Fruit fly (Drosophila melanogaster) whole organism, embryonic: Measurements from ENCODE around the gene Dus1.

Source experiments
- Asciz ChIP-seq: fragments of 200-800 bp; sonication (Bioruptor generic); optimal IDR thresholded peaks from 2 replicates; lab custom pipeline; 2017; ENCODE audit warnings: missing biosample characterization, mild to moderate bottlenecking, missing genetic modification characterization, missing genetic modification reagents
- CG1024 ChIP-seq: fragments of 200-800 bp; sonication (Bioruptor generic); IDR thresholded peaks from 2 replicates; pipeline ENCODE4 v1.3.6; 2022; ENCODE audit warnings: missing biosample characterization, missing genetic modification characterization
- CG10654 ChIP-seq: fragments of 200-800 bp; sonication (Bioruptor generic); optimal IDR thresholded peaks from 2 replicates; lab custom pipeline; 2016; ENCODE audit warnings: missing biosample characterization, missing genetic modification characterization
- CG13424 ChIP-seq: fragments of 200-800 bp; sonication (Bioruptor generic); optimal IDR thresholded peaks from 2 replicates; lab custom pipeline; 2019; ENCODE audit warnings: missing biosample characterization, mild to moderate bottlenecking, missing genetic modification characterization, moderate library complexity
- CG15011 ChIP-seq: fragments of 200-800 bp; sonication (Bioruptor generic); optimal IDR thresholded peaks from 3 replicates; lab custom pipeline; 2018; ENCODE audit warnings: missing biosample characterization, mild to moderate bottlenecking, missing genetic modification characterization
- CG1603 ChIP-seq: fragments of 200-800 bp; sonication (Bioruptor generic); optimal IDR thresholded peaks from 2 replicates; lab custom pipeline; 2019; ENCODE audit warnings: missing biosample characterization, mild to moderate bottlenecking, missing genetic modification characterization, moderate library complexity
- CG2875 ChIP-seq: fragments of 200-800 bp; sonication (Bioruptor generic); optimal IDR thresholded peaks from 2 replicates; lab custom pipeline; 2017; ENCODE audit warnings: missing biosample characterization, mild to moderate bottlenecking, missing genetic modification characterization, missing genetic modification reagents
- CG3065 ChIP-seq: fragments of 200-800 bp; sonication (Bioruptor generic); optimal IDR thresholded peaks from 2 replicates; lab custom pipeline; 2016; ENCODE audit warnings: missing biosample characterization, missing genetic modification characterization
- CG7745 ChIP-seq: fragments of 200-800 bp; sonication (Bioruptor generic); optimal IDR thresholded peaks from 2 replicates; lab custom pipeline; 2018; ENCODE audit warnings: missing biosample characterization, mild to moderate bottlenecking, missing genetic modification characterization, moderate library complexity
- CG7963 ChIP-seq: fragments of 200-800 bp; sonication (Bioruptor generic); IDR thresholded peaks from 3 replicates; pipeline ENCODE4 v1.3.6; 2022; ENCODE audit warnings: missing biosample characterization, missing genetic modification characterization; ENCODE audit not compliant: partially characterized antibody
- CG8388 ChIP-seq: fragments of 200-800 bp; sonication (Bioruptor generic); optimal IDR thresholded peaks from 2 replicates; lab custom pipeline; 2019; ENCODE audit warnings: missing biosample characterization, mild to moderate bottlenecking, missing genetic modification characterization, moderate library complexity
- CG9727 ChIP-seq: fragments of 200-800 bp; sonication (Bioruptor generic); optimal IDR thresholded peaks from 3 replicates; lab custom pipeline; 2017; ENCODE audit warnings: missing biosample characterization, mild to moderate bottlenecking, missing genetic modification characterization
- CG9817 ChIP-seq: fragments of 200-800 bp; sonication (Bioruptor generic); optimal IDR thresholded peaks from 2 replicates; lab custom pipeline; 2018; ENCODE audit warnings: missing biosample characterization, mild to moderate bottlenecking, missing genetic modification characterization, moderate library complexity
- CTCF ChIP-seq: fragments of 200-800 bp; sonication (Bioruptor generic); optimal IDR thresholded peaks from 2 replicates; lab custom pipeline; 2017; ENCODE audit warnings: missing biosample characterization, mild to moderate bottlenecking, missing genetic modification characterization, moderate library complexity
- CoRest ChIP-seq: fragments of 200-800 bp; sonication (Bioruptor generic); optimal IDR thresholded peaks from 3 replicates; lab custom pipeline; 2018; ENCODE audit warnings: missing biosample characterization, mild to moderate bottlenecking, missing genetic modification characterization, moderate library complexity
- D ChIP-seq, 2 experiments: fragments of 200-800 bp in 1 of 2; fragments of >200 bp in 1 of 2; sonication (Bioruptor generic) in 1 of 2; optimal IDR thresholded peaks; 2 replicates in 1 of 2; 3 replicates in 1 of 2; lab custom pipeline; 2017; ENCODE audit warnings: mild to moderate bottlenecking in 1 of 2, missing biosample characterization in 1 of 2, missing genetic modification characterization in 1 of 2, missing genetic modification reagents in 1 of 2
- Dbx ChIP-seq: fragments of 200-800 bp; sonication (Bioruptor generic); IDR thresholded peaks from 3 replicates; pipeline ENCODE4 v1.3.6; 2022; ENCODE audit warnings: missing biosample characterization, missing genetic modification characterization
- Dfd ChIP-seq, 2 experiments: fragments of >200 bp; optimal IDR thresholded peaks; 2 replicates each; lab custom pipeline; 2017; ENCODE audit warnings: missing biosample characterization in 2 of 2, missing genetic modification characterization in 2 of 2
- Ets65A ChIP-seq: fragments of 200-800 bp; sonication (Bioruptor generic); peaks from one replicate; lab custom pipeline; 2016; ENCODE audit warnings: missing biosample characterization, missing genetic modification characterization
- Fer3 ChIP-seq: fragments of 200-800 bp; sonication (Bioruptor generic); optimal IDR thresholded peaks from 2 replicates; lab custom pipeline; 2018; ENCODE audit warnings: missing biosample characterization, mild to moderate bottlenecking, missing genetic modification characterization, moderate library complexity
- HLHmδ ChIP-seq: fragments of 200-800 bp; sonication (Bioruptor generic); optimal IDR thresholded peaks from 2 replicates; lab custom pipeline; 2018; ENCODE audit warnings: missing biosample characterization, mild to moderate bottlenecking, missing genetic modification characterization, moderate library complexity
- HmgZ ChIP-seq: fragments of 200-800 bp; sonication (Bioruptor generic); optimal IDR thresholded peaks from 2 replicates; lab custom pipeline; 2018; ENCODE audit warnings: missing biosample characterization, mild to moderate bottlenecking, missing genetic modification characterization
- Med ChIP-seq: fragments of 200-800 bp; sonication (Bioruptor generic); peaks from one replicate; lab custom pipeline; 2016; ENCODE audit warnings: missing biosample characterization, missing genetic modification characterization, mild to moderate bottlenecking, inconsistent platforms, moderate library complexity
- Mes4 ChIP-seq: fragments of 200-800 bp; sonication (Bioruptor generic); optimal IDR thresholded peaks from 2 replicates; lab custom pipeline; 2016; ENCODE audit warnings: missing biosample characterization, missing genetic modification characterization
- NC2β ChIP-seq: fragments of 200-800 bp; sonication (Bioruptor generic); optimal IDR thresholded peaks from 2 replicates; lab custom pipeline; 2016; ENCODE audit warnings: missing biosample characterization, missing genetic modification characterization
- Nf-YC ChIP-seq: fragments of 200-800 bp; optimal IDR thresholded peaks from 3 replicates; lab custom pipeline; 2019; ENCODE audit warnings: missing biosample characterization, mild to moderate bottlenecking, missing genetic modification characterization, moderate library complexity
- PHDP ChIP-seq: fragments of 200-800 bp; sonication (Bioruptor generic); optimal IDR thresholded peaks from 3 replicates; lab custom pipeline; 2018; ENCODE audit warnings: missing biosample characterization, mild to moderate bottlenecking, missing genetic modification characterization, moderate library complexity
- Ptx1 ChIP-seq: fragments of 200-800 bp; sonication (Bioruptor generic); IDR thresholded peaks from 2 replicates; pipeline ENCODE4 v1.3.6; 2022; ENCODE audit warnings: missing biosample characterization, missing genetic modification characterization
- Rfx ChIP-seq: fragments of 200-800 bp; sonication (Bioruptor generic); IDR thresholded peaks from 2 replicates; pipeline ENCODE4 v1.3.6; 2022; ENCODE audit warnings: missing biosample characterization, missing genetic modification characterization
- TFAM ChIP-seq: fragments of 200-800 bp; sonication (Bioruptor generic); optimal IDR thresholded peaks from 2 replicates; lab custom pipeline; 2017; ENCODE audit warnings: missing biosample characterization, missing genetic modification characterization, inconsistent platforms
- Xrp1 ChIP-seq: fragments of 200-800 bp; sonication (Bioruptor generic); IDR thresholded peaks from 2 replicates; pipeline ENCODE4 v1.3.6; 2022; ENCODE audit warnings: missing biosample characterization, missing genetic modification characterization
- caup ChIP-seq: fragments of 200-800 bp; sonication (Bioruptor generic); optimal IDR thresholded peaks from 3 replicates; lab custom pipeline; 2017; ENCODE audit warnings: missing biosample characterization, mild to moderate bottlenecking, missing genetic modification characterization, moderate library complexity; ENCODE audit not compliant: severe bottlenecking
- chinmo ChIP-seq: fragments of 200-800 bp; sonication (Bioruptor generic); IDR thresholded peaks from 4 replicates; pipeline ENCODE4 v1.3.6; 2022; ENCODE audit warnings: missing biosample characterization, missing genetic modification characterization; ENCODE audit not compliant: partially characterized antibody
- ci ChIP-seq: fragments of 200-800 bp; sonication (Bioruptor generic); IDR thresholded peaks from 3 replicates; pipeline ENCODE4 v1.3.6; 2022; ENCODE audit warnings: missing biosample characterization, missing genetic modification characterization
- en ChIP-seq: fragments of 200-800 bp; sonication (Bioruptor generic); optimal IDR thresholded peaks from 2 replicates; lab custom pipeline; 2016; ENCODE audit warnings: missing biosample characterization, missing genetic modification characterization
- gcm ChIP-seq: fragments of 200-800 bp; sonication (Bioruptor generic); optimal IDR thresholded peaks from 2 replicates; lab custom pipeline; 2019; ENCODE audit warnings: missing biosample characterization, mild to moderate bottlenecking, missing genetic modification characterization, moderate library complexity
- gsb-n ChIP-seq: fragments of 200-800 bp; sonication (Bioruptor generic); optimal IDR thresholded peaks from 3 replicates; lab custom pipeline; 2018; ENCODE audit warnings: missing biosample characterization, mild to moderate bottlenecking, missing genetic modification characterization
- hb ChIP-seq: fragments of 200-800 bp; sonication (Bioruptor generic); IDR thresholded peaks from 3 replicates; pipeline ENCODE4 v1.3.6; 2022; ENCODE audit warnings: missing biosample characterization, missing genetic modification characterization; ENCODE audit not compliant: partially characterized antibody
- hkb ChIP-seq, 2 experiments: fragments of 200-800 bp in 1 of 2; fragments of >200 bp in 1 of 2; sonication (Bioruptor generic) in 1 of 2; IDR thresholded peaks in 1 of 2; optimal IDR thresholded peaks in 1 of 2; 2 replicates each; pipeline versions ENCODE4 v1.3.6 to Lab custom; 2017 to 2022; ENCODE audit warnings: missing biosample characterization in 1 of 2, missing genetic modification characterization in 1 of 2
- kni ChIP-seq: fragments of 200-800 bp; sonication (Bioruptor generic); optimal IDR thresholded peaks from 3 replicates; lab custom pipeline; 2017; ENCODE audit warnings: mild to moderate bottlenecking, missing biosample characterization, missing genetic modification reagents, missing genetic modification characterization
- lab ChIP-seq: fragments of 200-800 bp; sonication (Bioruptor generic); optimal IDR thresholded peaks from 3 replicates; lab custom pipeline; 2017; ENCODE audit warnings: missing biosample characterization, missing genetic modification characterization, mild to moderate bottlenecking, moderate library complexity, missing genetic modification reagents
- lilli ChIP-seq: fragments of 200-800 bp; sonication (Bioruptor generic); optimal IDR thresholded peaks from 3 replicates; lab custom pipeline; 2016; ENCODE audit warnings: missing biosample characterization, missing genetic modification characterization
- pros ChIP-seq: fragments of 200-800 bp; sonication (Bioruptor generic); optimal IDR thresholded peaks from 3 replicates; lab custom pipeline; 2019; ENCODE audit warnings: missing biosample characterization, mild to moderate bottlenecking, missing genetic modification characterization, moderate library complexity
- pum ChIP-seq: fragments of 200-800 bp; sonication (Bioruptor generic); optimal IDR thresholded peaks from 2 replicates; lab custom pipeline; 2016; ENCODE audit warnings: missing biosample characterization, missing genetic modification characterization
- salm ChIP-seq: fragments of 200-800 bp; sonication (Bioruptor generic); optimal IDR thresholded peaks from 2 replicates; lab custom pipeline; 2018; ENCODE audit warnings: missing biosample characterization, mild to moderate bottlenecking, missing genetic modification characterization
- sqz ChIP-seq: fragments of 200-800 bp; sonication (Bioruptor generic); optimal IDR thresholded peaks from 3 replicates; lab custom pipeline; 2018; ENCODE audit warnings: missing biosample characterization, mild to moderate bottlenecking, missing genetic modification characterization
- ssp ChIP-seq: fragments of 200-800 bp; sonication (Bioruptor generic); IDR thresholded peaks from 2 replicates; pipeline ENCODE4 v1.3.6; 2022; ENCODE audit warnings: missing biosample characterization, missing genetic modification characterization
- unpg ChIP-seq: fragments of 200-800 bp; sonication (Bioruptor generic); optimal IDR thresholded peaks from 3 replicates; lab custom pipeline; 2018; ENCODE audit warnings: missing biosample characterization, mild to moderate bottlenecking, missing genetic modification characterization, moderate library complexity
- zfh1 ChIP-seq: fragments of 200-800 bp; sonication (Bioruptor generic); IDR thresholded peaks from 3 replicates; pipeline ENCODE4 v1.3.6; 2022; ENCODE audit warnings: missing biosample characterization, missing genetic modification characterization

Gene Dus1

dm6 chr2L:220509-220908 lies 51.0 kb downstream of the Dus1 start (continued):
- peak; percentile 32 for TF ChIP-seq gcm (GFP tag; lab: Kevin White, UChicago)
- 0 out of 3 replicates have a peak, but pooled peaks have one; percentile 29 for TF ChIP-seq Dbx (GFP tag; lab: Robert Waterston, UW)
- TF ChIP-seq CTCF (GFP tag; lab: Kevin White, UChicago): no peak
- TF ChIP-seq CG7963 (GFP tag; lab: Robert Waterston, UW): no peak
- TF ChIP-seq pros (GFP tag; lab: Kevin White, UChicago): peak; percentile 93
- TF ChIP-seq Xrp1: 0 out of 2 replicates have a peak, but pooled peaks have one; percentile 16
- peak; percentile 4 for TF ChIP-seq caup
- peak; percentile 60; the same call in 1 of the 3 replicates for TF ChIP-seq ci (GFP tag; lab: Robert Waterston, UW)
- no peak for TF ChIP-seq CG8388 (GFP tag; lab: Kevin White, UChicago)
- TF ChIP-seq CG10654 (GFP tag; lab: Kevin White, UChicago): no peak
- no peak for TF ChIP-seq Ptx1 (GFP tag; lab: Robert Waterston, UW)
- peak; percentile 1 for TF ChIP-seq lilli (GFP tag; lab: Kevin White, UChicago)
- peak; percentile 18 for TF ChIP-seq unpg
- TF ChIP-seq sqz (GFP tag; lab: Kevin White, UChicago): no peak
- TF ChIP-seq CG7745 (tag; lab: Kevin White, UChicago): no peak
- no peak for TF ChIP-seq CG9817 (tag; lab: Kevin White, UChicago)
- TF ChIP-seq CG3065 (GFP tag; lab: Kevin White, UChicago): no peak
- no peak for TF ChIP-seq NC2β (GFP tag; lab: Kevin White, UChicago)
- TF ChIP-seq CG9727: peak; percentile 49
- no peak for TF ChIP-seq PHDP
- no peak for TF ChIP-seq TFAM
- peak; percentile 24 for TF ChIP-seq Asciz (GFP tag; lab: Kevin White, UChicago)
- peak; percentile 24 for TF ChIP-seq Mes4
- TF ChIP-seq hkb (optimal IDR thresholded peaks at IDR 0.05; lab: Kevin White, UChicago): no peak
- 0 out of 2 replicates have a peak, but pooled peaks have one; percentile 33 for TF ChIP-seq hkb (GFP tag; IDR thresholded peaks at IDR 0.05; lab: Robert Waterston, UW)
- peak; percentile 28 for TF ChIP-seq Ets65A (GFP tag; lab: Kevin White, UChicago)
- peak; percentile 4 for TF ChIP-seq CoRest
- TF ChIP-seq Rfx: peak; percentile 11; the same call in 1 of the 2 replicates
- peak; percentile 28; the same call in 1 of the 2 replicates for TF ChIP-seq CG1024 (GFP tag; lab: Robert Waterston, UW)
- TF ChIP-seq CG13424 (tag; lab: Kevin White, UChicago): peak; percentile 8
- no peak for TF ChIP-seq hb
- TF ChIP-seq HmgZ: peak; percentile 11
- no peak for TF ChIP-seq ssp
- TF ChIP-seq Fer3 (tag; lab: Kevin White, UChicago): no peak
- peak; percentile 42 for TF ChIP-seq salm
- peak; percentile 34 for TF ChIP-seq CG15011 (GFP tag; lab: Kevin White, UChicago)
- TF ChIP-seq pum (GFP tag; lab: Kevin White, UChicago): no peak
- peak; percentile 2 for TF ChIP-seq HLHmδ (GFP tag; lab: Kevin White, UChicago)
- TF ChIP-seq en (GFP tag; lab: Kevin White, UChicago): no peak
- no peak for TF ChIP-seq lab (GFP tag; lab: Kevin White, UChicago)
- peak; percentile 74; the same call in 1 of the 4 replicates for TF ChIP-seq chinmo (GFP tag; lab: Robert Waterston, UW)
- no peak for TF ChIP-seq D (optimal IDR thresholded peaks at IDR 0.05; lab: Kevin White, UChicago)
- TF ChIP-seq D (GFP tag; optimal IDR thresholded peaks at IDR 0.05; lab: Kevin White, UChicago): peak; percentile 11
- peak; percentile 34 for TF ChIP-seq gsb-n (tag; lab: Kevin White, UChicago)
- TF ChIP-seq CG1603 (tag; lab: Kevin White, UChicago): peak; percentile 46
- TF ChIP-seq Med: peak; percentile 90
- peak; percentile 21 for TF ChIP-seq CG2875 (GFP tag; lab: Kevin White, UChicago)
- no peak for TF ChIP-seq Dfd (GFP tag; optimal IDR thresholded peaks at IDR 0.05; lab: Kevin White, UChicago)
- TF ChIP-seq zfh1 (GFP tag; lab: Robert Waterston, UW): peak; percentile 32; the same call in 1 of the 3 replicates
- TF ChIP-seq Nf-YC (tag; lab: Kevin White, UChicago): no peak
- peak; percentile 47 for TF ChIP-seq kni
